Worm (Caenorhabditis elegans) whole organism, L1 larva: ENCODE measurements around the gene skr-10.

ENCODE experiments used
- hpl-2 ChIP-seq: fragments of 150-350 bp; optimal IDR thresholded peaks from 2 replicates; lab custom pipeline; 2014; ENCODE audit warnings: missing biosample characterization, missing genetic modification reagents, missing genetic modification characterization
- jun-1 ChIP-seq: fragments of 150-350 bp; optimal IDR thresholded peaks from 2 replicates; lab custom pipeline; 2014; ENCODE audit warnings: missing biosample characterization, missing genetic modification reagents, missing genetic modification characterization
- lin-39 ChIP-seq: fragments of 150-350 bp; optimal IDR thresholded peaks from 2 replicates; lab custom pipeline; 2014; ENCODE audit warnings: missing biosample characterization, missing genetic modification reagents, missing genetic modification characterization
- nhr-77 ChIP-seq: fragments of 150-350 bp; optimal IDR thresholded peaks from 2 replicates; lab custom pipeline; 2014; ENCODE audit warnings: missing biosample characterization, missing genetic modification characterization
- unc-86 ChIP-seq: sonication (generic microtip); optimal IDR thresholded peaks from 2 replicates; lab custom pipeline; 2016; ENCODE audit warnings: missing genetic modification characterization, missing compliant biosample characterization

DNA sequence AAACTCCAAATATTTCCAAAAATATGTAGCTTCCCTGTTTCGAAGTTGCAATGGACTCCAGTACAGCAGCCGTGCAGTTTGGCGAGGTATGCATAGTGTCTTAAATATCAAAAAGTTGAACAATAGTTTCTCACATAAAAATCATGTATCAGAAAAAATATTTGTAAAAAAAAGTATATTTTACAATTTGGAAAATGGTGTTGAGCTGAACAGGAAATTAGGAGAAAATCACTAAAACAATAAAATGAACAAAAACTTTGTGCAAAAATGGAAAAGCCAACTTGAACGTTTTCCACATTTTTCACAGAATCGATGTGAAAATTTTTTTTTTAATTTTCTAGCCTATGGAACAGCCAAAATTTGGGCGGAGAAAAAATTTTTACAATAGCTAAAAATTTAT lies 19.9 kb upstream of the skr-10 start, which contains the start of gene Y105C5B.8:
- TF ChIP-seq unc-86 (tag; lab: Kevin White, UChicago): no peak
- TF ChIP-seq lin-39 (tag; lab: Kevin White, UChicago): no peak
- no peak for TF ChIP-seq nhr-77 (tag; lab: Kevin White, UChicago)
- TF ChIP-seq jun-1 (tag; lab: Kevin White, UChicago): no peak
- TF ChIP-seq hpl-2 (GFP tag; lab: Kevin White, UChicago): no peak
